Worm (Caenorhabditis elegans): ENCODE data around the gene F43H9.3.

Gene F43H9.3

DNA sequence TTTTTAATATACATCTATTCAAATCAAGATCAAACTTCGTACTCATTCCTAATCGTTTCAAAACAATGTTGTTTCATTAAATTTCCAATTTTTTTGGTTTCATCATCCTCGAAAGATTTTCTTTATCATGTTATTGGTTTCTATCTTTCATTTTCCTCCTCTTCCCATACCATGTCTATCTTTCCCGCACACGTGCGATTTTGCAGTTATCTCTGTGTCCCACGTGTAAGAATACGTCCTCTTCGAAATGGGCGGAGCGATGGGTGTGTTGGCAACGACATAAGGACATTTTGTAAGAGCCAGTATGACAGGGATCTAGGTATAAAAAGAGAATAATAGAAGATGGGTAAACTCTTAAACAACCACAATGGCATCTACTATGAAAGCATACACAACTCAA lies 1.6 kb upstream of the F43H9.3 start, which contains the start of gene F43H9.4:
Gene F43H9.4, plus strand, starts transcription at position 366 of the 400 bp plus-strand sequence.
- no peak for TF ChIP-seq nhr-90 (tag; optimal IDR thresholded peaks at IDR 0.05)
- peak; percentile 9 for TF ChIP-seq ztf-26 (tag; optimal IDR thresholded peaks at IDR 0.05)
- TF ChIP-seq dox-1 (GFP tag; IDR thresholded peaks at IDR 0.05), result no peak
- TF ChIP-seq lin-26 (GFP tag; IDR thresholded peaks at IDR 0.05), result peak; percentile 11; the same call in 1 of the 2 replicates
- TF ChIP-seq somi-1 (GFP tag; optimal IDR thresholded peaks at IDR 0.05), result peak; percentile 71
- TF ChIP-seq lin-40 (tag; optimal IDR thresholded peaks at IDR 0.05), result peak; percentile 20
- TF ChIP-seq mcd-1 (GFP tag; IDR thresholded peaks at IDR 0.05), result no peak
- TF ChIP-seq cebp-1 (GFP tag; IDR thresholded peaks at IDR 0.05), result no peak
- peak; percentile 55 for TF ChIP-seq cebp-1 (tag; optimal IDR thresholded peaks at IDR 0.05)

DNA sequence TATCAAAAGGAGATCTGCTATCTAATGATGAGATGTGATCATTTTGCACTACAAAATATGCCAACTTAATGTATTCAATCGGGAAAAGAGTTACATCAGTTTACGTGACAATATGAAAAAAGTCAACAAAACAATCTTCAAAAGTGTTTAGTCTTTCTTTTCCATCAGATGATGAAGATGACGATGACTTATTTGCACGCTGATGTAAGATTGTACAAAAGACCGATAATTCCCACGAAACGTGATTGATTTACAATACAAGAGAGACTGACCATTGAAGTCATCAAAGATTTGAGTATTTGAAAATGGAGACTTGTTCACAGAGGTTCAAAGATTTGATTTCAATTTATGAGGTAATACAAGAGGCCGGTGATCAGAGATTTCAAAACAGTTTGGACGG lies 519 bp upstream of the F43H9.3 start:
- TF ChIP-seq B0019.2 (GFP tag; conservative IDR thresholded peaks at IDR 0.05), result no peak

DNA sequence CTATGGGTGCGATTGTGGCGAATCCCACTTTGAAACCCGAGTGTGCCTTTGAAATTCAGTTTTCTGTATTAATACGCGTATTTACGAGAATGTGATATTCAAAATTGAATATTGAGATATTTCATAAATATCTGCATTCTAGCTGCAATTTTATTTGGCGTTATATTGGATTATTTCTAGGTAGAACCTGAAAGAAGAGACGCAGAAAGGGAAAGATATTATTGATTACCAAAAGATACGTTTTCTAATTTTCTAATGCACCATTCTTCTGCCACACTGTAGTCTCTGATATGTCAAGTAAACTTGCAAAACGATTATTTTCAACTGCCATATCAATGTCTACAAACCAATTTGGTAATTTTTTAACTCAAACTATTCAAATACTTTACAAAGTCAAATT lies 2.7 kb downstream of the F43H9.3 start, which contains the start of gene ech-3:
Gene ech-3, plus strand, starts transcription at position 178 of the 400 bp plus-strand sequence.
- TF ChIP-seq lag-1 (GFP tag; IDR thresholded peaks at IDR 0.05), result no peak
- TF ChIP-seq hmg-1.2 (GFP tag; IDR thresholded peaks at IDR 0.05), result peak; percentile 30; the same call in 1 of the 2 replicates

DNA sequence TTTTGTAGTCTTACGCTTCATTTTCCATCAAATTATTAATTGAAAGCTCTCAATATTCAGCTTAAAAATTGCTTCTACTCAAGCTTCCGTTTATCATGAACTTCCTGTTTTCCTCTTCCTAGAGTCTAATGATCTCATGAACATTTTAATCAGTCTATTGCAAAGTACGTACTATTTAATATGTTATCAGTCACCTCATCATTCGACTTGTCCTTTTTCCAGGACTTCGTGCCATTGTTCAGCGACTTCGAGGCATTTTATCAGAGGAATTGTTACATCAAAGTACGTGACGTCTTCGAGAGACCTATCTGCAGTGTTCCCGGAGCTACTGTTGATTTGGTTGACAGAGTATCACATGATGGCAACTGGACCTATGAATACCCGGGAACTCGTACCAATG lies 5.0 kb downstream of the F43H9.3 start:
- TF ChIP-seq F57C9.4 (tag; optimal IDR thresholded peaks at IDR 0.05) (no peak), rcor-1 (GFP tag; IDR thresholded peaks at IDR 0.05) (no peak), attf-6 (GFP tag; IDR thresholded peaks at IDR 0.05) (no peak), nhr-80 (tag; optimal IDR thresholded peaks at IDR 0.05) (peak; percentile 60), F52B5.7 (tag; optimal IDR thresholded peaks at IDR 0.05) (no peak)

DNA sequence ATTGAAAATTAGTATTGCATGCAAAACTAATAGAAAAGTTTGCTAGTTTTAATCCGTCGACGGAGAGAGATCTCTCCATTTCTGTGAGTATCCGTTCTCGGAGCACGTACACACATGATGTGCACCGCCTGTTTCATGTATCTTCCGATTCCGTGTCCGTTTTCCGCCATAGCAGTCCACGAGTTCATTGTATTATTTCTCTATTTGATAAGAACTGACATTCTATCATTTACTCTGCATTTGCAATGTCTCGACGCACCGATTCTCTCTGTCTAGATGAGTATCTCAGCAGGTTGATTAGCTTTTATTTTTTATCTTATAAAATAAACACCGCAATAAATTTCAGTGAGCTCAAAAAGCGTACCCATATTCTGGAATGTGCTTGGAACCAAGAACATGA lies 5.8 kb downstream of the F43H9.3 start:
- TF ChIP-seq nhr-80 (tag; optimal IDR thresholded peaks at IDR 0.05) (peak; percentile 57), ceh-79 (tag; optimal IDR thresholded peaks at IDR 0.05) (no peak), rcor-1 (GFP tag; IDR thresholded peaks at IDR 0.05) (no peak), hlh-26 (GFP tag; conservative IDR thresholded peaks at IDR 0.05) (no peak), F10E7.11 (tag; optimal IDR thresholded peaks at IDR 0.05) (no peak)

DNA sequence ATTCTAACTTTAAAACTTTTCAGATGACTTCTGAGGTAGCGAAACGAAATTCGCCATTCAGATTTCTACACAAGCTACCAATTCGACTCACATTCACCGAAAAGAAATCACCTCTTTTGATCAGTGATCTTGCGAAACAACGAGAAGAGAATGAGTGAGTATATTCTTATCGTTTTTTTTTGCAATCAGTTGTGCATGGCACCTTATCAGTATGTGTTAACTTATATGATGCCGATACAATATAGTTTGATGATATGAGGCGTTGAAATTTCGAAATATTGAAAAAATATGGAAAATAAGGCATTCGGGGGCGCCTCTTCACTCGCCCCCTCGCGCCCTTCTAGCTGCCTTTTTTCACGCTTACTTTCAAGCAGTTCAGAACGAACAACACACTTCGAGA lies 6.8 kb downstream of the F43H9.3 start:
- TF ChIP-seq hrde-1 (tag; optimal IDR thresholded peaks at IDR 0.05; ENCODE audit: borderline replicate concordance) (no peak), attf-3 (GFP tag; conservative IDR thresholded peaks at IDR 0.05) (no peak), cebp-1 (GFP tag; IDR thresholded peaks at IDR 0.05) (peak; percentile 56; the same call in 1 of the 2 replicates), cebp-1 (tag; optimal IDR thresholded peaks at IDR 0.05) (peak; percentile 72), Y79H2A.3 (GFP tag; conservative IDR thresholded peaks at IDR 0.05) (no peak), unc-62 (GFP tag; optimal IDR thresholded peaks at IDR 0.05) (no peak), F22D6.2 (tag; optimal IDR thresholded peaks at IDR 0.05) (no peak), zim-3 (tag; optimal IDR thresholded peaks at IDR 0.05) (no peak), die-1 (tag; optimal IDR thresholded peaks at IDR 0.05) (no peak), hsf-1 (GFP tag; IDR thresholded peaks at IDR 0.05) (no peak), dox-1 (GFP tag; IDR thresholded peaks at IDR 0.05) (0 out of 2 replicates have a peak, but pooled peaks have one; percentile 19), nhr-179 (tag; optimal IDR thresholded peaks at IDR 0.05) (no peak), hlh-12 (tag; optimal IDR thresholded peaks at IDR 0.05) (no peak), ceh-100 (GFP tag; IDR thresholded peaks at IDR 0.05) (no peak), nhr-80 (tag; optimal IDR thresholded peaks at IDR 0.05) (peak; percentile 84), snpc-3.4 (tag; optimal IDR thresholded peaks at IDR 0.05) (no peak), let-607 (tag; optimal IDR thresholded peaks at IDR 0.05) (no peak), gei-17 (GFP tag; optimal IDR thresholded peaks at IDR 0.05) (no peak), ztf-28 (GFP tag; IDR thresholded peaks at IDR 0.05) (no peak), egl-44 (GFP tag; IDR thresholded peaks at IDR 0.05) (no peak), nfyb-1 (GFP tag; IDR thresholded peaks at IDR 0.05) (no peak), him-1 (tag; optimal IDR thresholded peaks at IDR 0.05) (no peak), F57A8.1 (GFP tag; optimal IDR thresholded peaks at IDR 0.05) (no peak), C06A6.2 (GFP tag; conservative IDR thresholded peaks at IDR 0.05) (no peak)

All from whole organism, young adult.